Worm (Caenorhabditis elegans) whole organism, L4 larva: ENCODE results near the gene K02A6.4.

Source experiments
- D1046.2 ChIP-seq: fragments of 200-800 bp; sonication (Bioruptor generic); IDR thresholded peaks from 2 replicates; pipeline ENCODE4 v1.3.6; 2022; ENCODE audit warnings: missing genetic modification characterization, missing compliant biosample characterization
- F10B5.3 ChIP-seq: sonication (generic microtip); optimal IDR thresholded peaks from 2 replicates; lab custom pipeline; 2016; ENCODE audit warnings: mild to moderate bottlenecking, missing genetic modification characterization, missing compliant biosample characterization
- F44E2.7 ChIP-seq: fragments of 200-800 bp; sonication (Bioruptor generic); IDR thresholded peaks from 2 replicates; pipeline ENCODE4 v2.1.2; 2022; ENCODE audit warnings: missing genetic modification characterization, missing compliant biosample characterization
- Y105C5A.15 ChIP-seq: fragments of 200-800 bp; sonication (Bioruptor generic); IDR thresholded peaks from 2 replicates; pipeline ENCODE4 v1.3.6; 2022; ENCODE audit warnings: missing genetic modification characterization, missing compliant biosample characterization
- Y5F2A.4 ChIP-seq: fragments of 200-800 bp; sonication (Bioruptor generic); optimal IDR thresholded peaks from 2 replicates; lab custom pipeline; 2018; ENCODE audit warnings: mild to moderate bottlenecking, missing genetic modification characterization, missing compliant biosample characterization
- ama-1 ChIP-seq: fragments of 150-350 bp; optimal IDR thresholded peaks from 2 replicates; lab custom pipeline; 2014; ENCODE audit warnings: inconsistent platforms, mixed read lengths
- arid-1 ChIP-seq: fragments of 200-800 bp; sonication (Bioruptor generic); conservative IDR thresholded peaks from 2 replicates; pipeline ENCODE4 v1.3.6; 2022; ENCODE audit warnings: missing genetic modification reagents, missing genetic modification characterization, missing compliant biosample characterization
- attf-4 ChIP-seq: sonication (generic microtip); optimal IDR thresholded peaks from 3 replicates; lab custom pipeline; 2017; ENCODE audit warnings: missing biosample characterization, missing genetic modification characterization
- ceh-20 ChIP-seq: fragments of 200-800 bp; sonication (Bioruptor generic); IDR thresholded peaks from 2 replicates; pipeline ENCODE4 v1.3.6; 2022; ENCODE audit warnings: missing genetic modification reagents, missing genetic modification characterization, missing compliant biosample characterization
- ctbp-1 ChIP-seq: fragments of 200-800 bp; sonication (Bioruptor generic); IDR thresholded peaks from 2 replicates; pipeline ENCODE4 v1.3.6; 2022; ENCODE audit warnings: missing genetic modification reagents, missing genetic modification characterization, missing compliant biosample characterization
- dmd-6 ChIP-seq: fragments of 200-800 bp; sonication (Bioruptor generic); IDR thresholded peaks from 2 replicates; pipeline ENCODE4 v1.3.6; 2022; ENCODE audit warnings: missing genetic modification reagents, missing genetic modification characterization, missing compliant biosample characterization
- dmd-9 ChIP-seq: fragments of 200-800 bp; sonication (Bioruptor generic); IDR thresholded peaks from 2 replicates; pipeline ENCODE4 v1.3.6; 2022; ENCODE audit warnings: missing genetic modification reagents, missing genetic modification characterization, missing compliant biosample characterization
- duxl-1 ChIP-seq: sonication (generic microtip); optimal IDR thresholded peaks from 2 replicates; lab custom pipeline; 2016; ENCODE audit warnings: mild to moderate bottlenecking, missing genetic modification characterization, moderate library complexity, missing compliant biosample characterization; ENCODE audit not compliant: poor library complexity
- egl-27 ChIP-seq: sonication (generic microtip); optimal IDR thresholded peaks from 3 replicates; lab custom pipeline; 2017; ENCODE audit warnings: missing biosample characterization, missing genetic modification reagents, missing genetic modification characterization
- egl-43 ChIP-seq: fragments of 200-800 bp; sonication (Bioruptor generic); IDR thresholded peaks from 2 replicates; pipeline ENCODE4 v1.3.6; 2022; ENCODE audit warnings: missing genetic modification reagents, missing genetic modification characterization, missing compliant biosample characterization
- fos-1 ChIP-seq: fragments of 150-350 bp; optimal IDR thresholded peaks from 2 replicates; lab custom pipeline; 2014; ENCODE audit warnings: missing biosample characterization, missing genetic modification characterization
- hif-1 ChIP-seq, 2 experiments: sonication (generic microtip); optimal IDR thresholded peaks; 2 replicates each; lab custom pipeline; 2016 to 2017; ENCODE audit warnings: missing compliant biosample characterization in 2 of 2, missing genetic modification characterization in 2 of 2, missing genetic modification reagents in 2 of 2, missing genotype in 2 of 2, mild to moderate bottlenecking in 1 of 2
- hlh-11 ChIP-seq: fragments of 200-800 bp; sonication (Bioruptor generic); optimal IDR thresholded peaks from 2 replicates; lab custom pipeline; 2018; ENCODE audit warnings: mild to moderate bottlenecking, missing genetic modification characterization, missing compliant biosample characterization
- hlh-30 ChIP-seq: sonication (generic microtip); optimal IDR thresholded peaks from 2 replicates; lab custom pipeline; 2017; ENCODE audit warnings: antibody characterized with exemption, mild to moderate bottlenecking, missing genetic modification characterization, missing compliant biosample characterization; ENCODE audit not compliant: insufficient read depth
- lim-7 ChIP-seq: fragments of 200-800 bp; sonication (Bioruptor generic); IDR thresholded peaks from 2 replicates; pipeline ENCODE4 v1.3.6; 2022; ENCODE audit warnings: missing genetic modification characterization, missing compliant biosample characterization
- lin-13 ChIP-seq: fragments of 150-350 bp; optimal IDR thresholded peaks from 2 replicates; lab custom pipeline; 2014; ENCODE audit warnings: missing biosample characterization, missing genetic modification reagents, missing genetic modification characterization
- lin-15B ChIP-seq: fragments of 150-350 bp; sonication (generic microtip); optimal IDR thresholded peaks from 3 replicates; lab custom pipeline; 2014; ENCODE audit warnings: missing biosample characterization, missing genetic modification characterization
- lsy-2 ChIP-seq, 2 experiments: fragments of 150-350 bp in 1 of 2; sonication (generic microtip) in 1 of 2; optimal IDR thresholded peaks; 2 replicates each; lab custom pipeline; 2014 to 2017; ENCODE audit warnings: missing biosample characterization in 2 of 2, missing genetic modification characterization in 2 of 2
- mdt-29 ChIP-seq: fragments of 200-800 bp; sonication (Bioruptor generic); IDR thresholded peaks from 2 replicates; pipeline ENCODE4 v1.3.6; 2022; ENCODE audit warnings: missing genetic modification reagents, missing genetic modification characterization, missing compliant biosample characterization
- mxl-2 ChIP-seq: fragments of 200-800 bp; sonication (Bioruptor generic); conservative IDR thresholded peaks from 2 replicates; pipeline ENCODE4 v1.3.6; 2022; ENCODE audit warnings: missing genetic modification reagents, missing genetic modification characterization, missing compliant biosample characterization
- nhr-102 ChIP-seq: sonication (generic microtip); optimal IDR thresholded peaks from 2 replicates; lab custom pipeline; 2016; ENCODE audit warnings: mild to moderate bottlenecking, missing genetic modification characterization, moderate library complexity, missing compliant biosample characterization
- nhr-11 ChIP-seq: fragments of 150-350 bp; optimal IDR thresholded peaks from 2 replicates; lab custom pipeline; 2014; ENCODE audit warnings: missing biosample characterization, missing genetic modification characterization
- nhr-6 ChIP-seq: fragments of 150-350 bp; optimal IDR thresholded peaks from 2 replicates; lab custom pipeline; 2014; ENCODE audit warnings: missing biosample characterization, missing genetic modification characterization
- pqm-1 ChIP-seq: sonication (generic microtip); optimal IDR thresholded peaks from 2 replicates; lab custom pipeline; 2017; ENCODE audit warnings: missing biosample characterization, missing genetic modification characterization
- set-16 ChIP-seq: fragments of 200-800 bp; sonication (Bioruptor generic); IDR thresholded peaks from 2 replicates; pipeline ENCODE4 v1.3.6; 2022; ENCODE audit warnings: missing genetic modification reagents, missing genetic modification characterization, missing compliant biosample characterization
- spr-1 ChIP-seq: sonication (generic microtip); optimal IDR thresholded peaks from 2 replicates; lab custom pipeline; 2016; ENCODE audit warnings: mild to moderate bottlenecking, missing genetic modification characterization, missing compliant biosample characterization
- tra-1 ChIP-seq: fragments of 200-800 bp; sonication (Bioruptor generic); IDR thresholded peaks from 2 replicates; pipeline ENCODE4 v1.3.6; 2022; ENCODE audit warnings: missing genetic modification reagents, missing genetic modification characterization, missing compliant biosample characterization
- unc-39 ChIP-seq: sonication (generic microtip); optimal IDR thresholded peaks from 2 replicates; lab custom pipeline; 2017; ENCODE audit warnings: missing biosample characterization, missing genetic modification characterization
- unc-62 ChIP-seq, 3 experiments: fragments of 150-350 bp in 1 of 3; sonication (generic microtip); optimal IDR thresholded peaks in 2 of 3; peaks in 1 of 3; 1 replicate in 1 of 3; 2 replicates in 2 of 3; lab custom pipeline; 2014 to 2017; ENCODE audit warnings: missing biosample characterization in 3 of 3, missing genetic modification characterization in 3 of 3, missing genetic modification reagents in 3 of 3, missing genotype in 1 of 3

The K02A6.4 gene

ce11 chrX:8218653-8219052, at the start of gene K02A6.4:
Gene K02A6.4, minus strand, starts transcription at chrX:8218753.
- TF ChIP-seq lin-15B (no peak), nhr-11 (no peak), tra-1 (GFP tag; lab: Robert Waterston, UW) (no peak), F10B5.3 (tag; lab: Kevin White, UChicago) (no peak), egl-43 (no peak)
- TF ChIP-seq, all 104 proteins: peak for 0

DNA sequence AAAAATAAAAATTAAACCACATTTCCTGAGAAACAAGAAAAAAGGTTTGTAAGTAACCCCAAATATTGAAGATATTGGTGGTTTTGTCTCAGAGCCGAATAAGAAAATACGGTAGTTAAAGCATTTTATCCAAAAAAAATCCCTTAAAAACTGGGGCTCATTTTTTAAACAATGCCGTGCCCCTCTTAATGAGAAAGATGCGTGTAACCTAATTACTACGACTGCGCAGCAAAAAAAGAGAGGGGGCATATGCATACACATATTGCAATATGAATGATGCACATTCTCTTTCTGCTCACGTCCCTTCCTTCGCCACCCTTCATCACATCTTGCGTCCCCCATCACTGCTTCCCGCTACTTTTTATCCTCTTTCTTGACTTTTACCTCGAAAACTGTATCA, 49.5 kb upstream of the K02A6.4 start:
- TF ChIP-seq ctbp-1 (GFP tag; lab: Robert Waterston, UW) (no peak), nhr-6 (tag; lab: Kevin White, UChicago) (no peak), pqm-1 (tag; lab: Kevin White, UChicago) (no peak), lin-13 (GFP tag; lab: Kevin White, UChicago) (no peak), lsy-2 (tag; optimal IDR thresholded peaks at IDR 0.05; lab: Kevin White, UChicago) (no peak), Y5F2A.4 (no peak), unc-39 (tag; lab: Kevin White, UChicago) (no peak), arid-1 (GFP tag; lab: Robert Waterston, UW) (no peak), tra-1 (GFP tag; lab: Robert Waterston, UW) (no peak), F44E2.7 (GFP tag; lab: Robert Waterston, UW) (no peak)
- TF ChIP-seq, all 104 proteins: peak for 0

DNA sequence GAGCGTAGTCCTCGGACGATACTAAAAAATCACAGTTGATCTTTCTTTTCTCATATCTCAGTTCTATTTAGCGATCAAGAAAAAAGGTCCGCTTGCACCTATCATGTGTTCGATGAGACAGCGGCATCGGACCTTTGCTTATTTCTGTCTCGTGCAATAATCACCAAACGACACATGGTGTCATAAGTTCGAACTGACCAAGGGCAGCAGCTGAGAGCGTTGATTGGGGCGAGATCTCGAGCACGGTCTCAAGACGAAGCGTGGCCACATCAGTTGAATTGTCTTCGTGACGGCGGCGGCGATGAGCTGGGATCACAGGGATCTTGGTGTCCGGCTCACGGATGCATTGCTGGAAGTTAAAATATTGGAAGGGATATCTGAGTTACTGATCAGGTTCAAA, 44.2 kb upstream of the K02A6.4 start:
- TF ChIP-seq hlh-30 (tag; lab: Kevin White, UChicago) (peak; percentile 55), egl-27 (tag; lab: Kevin White, UChicago) (no peak), attf-4 (tag; lab: Kevin White, UChicago) (no peak), D1046.2 (GFP tag; lab: Robert Waterston, UW) (0 out of 2 replicates have a peak, but pooled peaks have one; percentile 55), ceh-20 (0 out of 2 replicates have a peak, but pooled peaks have one; percentile 42), hif-1 (tag; optimal IDR thresholded peaks at IDR 0.05; lab: Kevin White, UChicago) (no peak), mdt-29 (GFP tag; lab: Robert Waterston, UW) (no peak), dmd-9 (no peak)

DNA sequence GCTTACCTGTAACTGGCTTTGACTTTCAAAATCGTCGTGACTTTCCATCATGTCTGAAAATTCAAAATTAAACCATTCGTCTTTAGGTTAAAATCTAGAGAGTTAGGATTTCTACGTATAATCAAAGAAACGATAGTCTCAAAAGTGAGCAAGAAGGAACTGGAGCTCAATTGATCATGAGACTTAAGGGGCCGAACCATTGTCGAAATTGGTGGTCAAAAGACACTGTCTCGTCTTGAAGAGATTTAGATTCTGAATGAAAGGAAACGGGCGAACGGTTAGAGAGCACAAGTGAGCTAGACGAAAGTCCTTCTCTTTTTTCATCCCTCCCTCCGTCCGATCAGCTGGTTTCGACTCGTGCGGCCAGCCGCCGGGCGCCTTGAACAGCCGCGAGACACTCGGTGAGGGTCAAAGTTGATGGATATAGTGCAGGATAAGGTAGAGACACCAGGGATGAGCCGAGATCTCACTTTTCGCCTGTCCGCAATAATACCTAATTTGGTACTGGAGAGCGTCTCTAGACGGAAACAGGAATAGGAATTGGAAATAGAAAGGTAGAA, 42.7 kb upstream of the K02A6.4 start, which contains the start of gene M60.7:
M60.7 (minus strand) TSS at position 51 of the 560 bp plus-strand sequence.
- TF ChIP-seq spr-1 (tag; lab: Kevin White, UChicago), result no peak
- no peak for TF ChIP-seq ama-1 (lab: Kevin White, UChicago)
- no peak for TF ChIP-seq fos-1 (tag; lab: Kevin White, UChicago)
- peak; percentile 61; the same call in 1 of the 2 replicates for TF ChIP-seq set-16 (GFP tag; lab: Robert Waterston, UW)
- TF ChIP-seq hif-1 (tag; optimal IDR thresholded peaks at IDR 0.05; lab: Kevin White, UChicago), result no peak
- TF ChIP-seq mxl-2 (GFP tag; lab: Robert Waterston, UW), result no peak
- TF ChIP-seq Y105C5A.15 (GFP tag; lab: Robert Waterston, UW), result no peak
- TF ChIP-seq unc-62 (GFP tag; optimal IDR thresholded peaks at IDR 0.05 in 1 of 2; lab: Kevin White, UChicago), result peak in 1 of 2 experiments; percentile 80
- TF ChIP-seq unc-62 (tag; optimal IDR thresholded peaks at IDR 0.05; lab: Kevin White, UChicago), result no peak
- no peak for TF ChIP-seq nhr-102 (tag; lab: Kevin White, UChicago)
- TF ChIP-seq lsy-2 (tag; optimal IDR thresholded peaks at IDR 0.05; lab: Kevin White, UChicago), result no peak
- TF ChIP-seq D1046.2 (GFP tag; lab: Robert Waterston, UW), result no peak
- TF ChIP-seq duxl-1 (tag; lab: Kevin White, UChicago), result no peak
- TF ChIP-seq F44E2.7 (GFP tag; lab: Robert Waterston, UW), result no peak
- peak; percentile 52 for TF ChIP-seq hlh-11 (tag; lab: Kevin White, UChicago)
- TF ChIP-seq dmd-6 (GFP tag; lab: Robert Waterston, UW), result no peak
- no peak for TF ChIP-seq lim-7 (GFP tag; lab: Robert Waterston, UW)
- TF ChIP-seq, all 104 proteins: peak for 3
